Worm (Caenorhabditis elegans): ENCODE data around the gene T01B7.9.

- TF ChIP-seq tbx-37 (GFP tag; conservative IDR thresholded peaks at IDR 0.05) (no peak), ama-1 (optimal IDR thresholded peaks at IDR 0.05) (no peak), B0310.2 (tag; optimal IDR thresholded peaks at IDR 0.05) (no peak), pes-1 (GFP tag; IDR thresholded peaks at IDR 0.05) (no peak), ceh-36 (tag; optimal IDR thresholded peaks at IDR 0.05) (no peak)
Measured at ce11 chrII:8744555-8745448, 18.2 kb upstream of the T01B7.9 start.

All from whole organism, early embryonic.